Fruit fly (Drosophila melanogaster): ENCODE results near the gene RpS21.

Gene RpS21

DNA sequence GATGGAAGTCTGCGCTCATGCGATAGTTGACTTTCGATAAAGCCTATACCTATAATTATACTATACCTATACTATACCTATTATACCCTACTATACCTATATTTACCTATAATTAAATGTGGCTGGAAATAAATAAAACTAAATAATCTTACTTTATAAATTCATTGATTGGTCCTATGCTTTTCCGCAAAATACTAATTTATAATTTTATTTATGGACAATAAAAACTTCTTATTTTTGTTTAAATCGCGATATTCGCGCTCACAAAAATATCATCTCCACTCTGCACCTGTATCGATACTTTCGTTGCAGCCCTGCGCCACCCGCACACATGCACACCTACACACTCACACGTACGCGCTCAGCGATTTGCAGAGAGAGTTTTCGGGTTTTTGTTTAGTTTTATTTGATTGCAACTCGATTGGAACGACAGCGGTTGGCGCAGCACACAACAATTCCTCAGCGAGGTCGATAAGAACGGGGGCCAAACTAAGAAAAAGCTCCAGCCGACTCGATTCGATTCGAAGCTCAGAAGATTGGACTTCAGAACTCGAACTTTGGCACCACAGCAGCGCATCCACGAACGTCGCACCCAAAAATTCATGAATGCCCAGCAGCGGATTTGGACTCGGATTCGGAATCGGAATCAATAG, 18.8 kb downstream of the RpS21 start, which contains the start of gene CG8814 (continued):
- peak; percentile 42 for TF ChIP-seq tna (GFP tag; IDR thresholded peaks at IDR 0.05; ENCODE audit: partially characterized antibody)
- peak; percentile 61 for TF ChIP-seq MESR4 (GFP tag; optimal IDR thresholded peaks at IDR 0.05)
- peak; percentile 82 for TF ChIP-seq CG8924 (tag; optimal IDR thresholded peaks at IDR 0.05)
- peak; percentile 32; the same call in 1 of the 2 replicates for TF ChIP-seq HLH3B (GFP tag; IDR thresholded peaks at IDR 0.05)
- TF ChIP-seq CG13894 (tag; optimal IDR thresholded peaks at IDR 0.05), result peak; percentile 29
- no peak for TF ChIP-seq CG6813 (GFP tag; optimal IDR thresholded peaks at IDR 0.05)
- TF ChIP-seq ara (GFP tag; IDR thresholded peaks at IDR 0.05), result no peak
- TF ChIP-seq Kr (GFP tag; optimal IDR thresholded peaks at IDR 0.05), result no peak
- no peak for TF ChIP-seq Gsc (GFP tag; IDR thresholded peaks at IDR 0.05)
- TF ChIP-seq HmgD (GFP tag; optimal IDR thresholded peaks at IDR 0.05), result no peak
- TF ChIP-seq pb (GFP tag; optimal IDR thresholded peaks at IDR 0.05), result no peak
- peak; percentile 96 to 98 for TF ChIP-seq tll (GFP tag; optimal IDR thresholded peaks at IDR 0.05)
- peak; percentile 18 for TF ChIP-seq CG5245 (GFP tag; optimal IDR thresholded peaks at IDR 0.05)
- no peak for TF ChIP-seq chn (GFP tag; optimal IDR thresholded peaks at IDR 0.05)
- TF ChIP-seq CG8089 (GFP tag; optimal IDR thresholded peaks at IDR 0.05), result no peak
- TF ChIP-seq CG12104 (GFP tag; optimal IDR thresholded peaks at IDR 0.05), result peak; percentile 68
- TF ChIP-seq Vsx1 (GFP tag; optimal IDR thresholded peaks at IDR 0.05), result no peak
- no peak for TF ChIP-seq NC2α (GFP tag; optimal IDR thresholded peaks at IDR 0.05)
- TF ChIP-seq Myb (GFP tag; optimal IDR thresholded peaks at IDR 0.05), result no peak
- no peak for TF ChIP-seq ERR (GFP tag; optimal IDR thresholded peaks at IDR 0.05)
- TF ChIP-seq CG6272 (GFP tag; IDR thresholded peaks at IDR 0.05), result peak; percentile 75
- TF ChIP-seq Blimp-1 (GFP tag; optimal IDR thresholded peaks at IDR 0.05), result peak; percentile 27
- peak; percentile 21; the same call in 1 of the 2 replicates for TF ChIP-seq crol (GFP tag; IDR thresholded peaks at IDR 0.05)
- TF ChIP-seq CG2129 (GFP tag; IDR thresholded peaks at IDR 0.05; ENCODE audit: partially characterized antibody), result peak; percentile 68
- TF ChIP-seq CG11093 (GFP tag; IDR thresholded peaks at IDR 0.05), result peak; percentile 57; the same call in 1 of the 3 replicates
- peak; percentile 8 for TF ChIP-seq Fer1 (GFP tag; optimal IDR thresholded peaks at IDR 0.05)
- TF ChIP-seq ap (GFP tag; IDR thresholded peaks at IDR 0.05), result no peak
- peak; percentile 85 for TF ChIP-seq slbo (GFP tag; IDR thresholded peaks at IDR 0.05)
- peak; percentile 98 for TF ChIP-seq nom (GFP tag; optimal IDR thresholded peaks at IDR 0.05)
- peak; percentile 35; the same call in 1 of the 2 replicates for TF ChIP-seq H2.0 (GFP tag; IDR thresholded peaks at IDR 0.05)
- TF ChIP-seq CG6654 (GFP tag; optimal IDR thresholded peaks at IDR 0.05), result no peak
- peak; percentile 38 for TF ChIP-seq CG9609 (GFP tag; optimal IDR thresholded peaks at IDR 0.05)
- TF ChIP-seq Hand (GFP tag; optimal IDR thresholded peaks at IDR 0.05), result no peak
- peak; percentile 66 for TF ChIP-seq NfI (GFP tag; optimal IDR thresholded peaks at IDR 0.05)
- TF ChIP-seq CG17568 (GFP tag; optimal IDR thresholded peaks at IDR 0.05), result no peak
- peak; percentile 77 for TF ChIP-seq CG2120 (GFP tag; optimal IDR thresholded peaks at IDR 0.05)
- peak; percentile 90 for TF ChIP-seq nmo (GFP tag; optimal IDR thresholded peaks at IDR 0.05)
- no peak for TF ChIP-seq Hr39 (optimal IDR thresholded peaks at IDR 0.05)
- no peak for TF ChIP-seq gro (GFP tag; optimal IDR thresholded peaks at IDR 0.05)
- no peak for TF ChIP-seq CG15073 (GFP tag; optimal IDR thresholded peaks at IDR 0.05)
- peak; percentile 54 for TF ChIP-seq nerfin-1 (tag; optimal IDR thresholded peaks at IDR 0.05)
- peak; percentile 68 for TF ChIP-seq slou (GFP tag; optimal IDR thresholded peaks at IDR 0.05)
- TF ChIP-seq CG17385 (GFP tag; optimal IDR thresholded peaks at IDR 0.05), result no peak
- no peak for TF ChIP-seq Sry-β (GFP tag; optimal IDR thresholded peaks at IDR 0.05)
- peak; percentile 42 for TF ChIP-seq maf-S (GFP tag; optimal IDR thresholded peaks at IDR 0.05)
- no peak for TF ChIP-seq hkb (optimal IDR thresholded peaks at IDR 0.05)
- TF ChIP-seq hkb (GFP tag; IDR thresholded peaks at IDR 0.05), result no peak
- no peak for TF ChIP-seq da (GFP tag; optimal IDR thresholded peaks at IDR 0.05)
- peak; percentile 36 for TF ChIP-seq Antp (GFP tag; optimal IDR thresholded peaks at IDR 0.05)
- TF ChIP-seq TFAM (GFP tag; optimal IDR thresholded peaks at IDR 0.05), result no peak

Measured in whole organism, embryonic.